Worm (Caenorhabditis elegans) whole organism, L4 larva: Measurements from ENCODE around the gene epi-1.
"Not testable (repeated sequence)": the region's sequence is repeated elsewhere in the genome, so short reads cannot be mapped to it uniquely, and the experiment has no call there.

Source experiments
- aly-2 ChIP-seq: sonication (generic microtip); optimal IDR thresholded peaks from 2 replicates; lab custom pipeline; 2018; ENCODE audit warnings: missing biosample characterization, missing genetic modification characterization
- egl-27 ChIP-seq: sonication (generic microtip); optimal IDR thresholded peaks from 3 replicates; lab custom pipeline; 2017; ENCODE audit warnings: missing biosample characterization, missing genetic modification reagents, missing genetic modification characterization
- egl-43 ChIP-seq: fragments of 200-800 bp; sonication (Bioruptor generic); IDR thresholded peaks from 2 replicates; pipeline ENCODE4 v1.3.6; 2022; ENCODE audit warnings: missing genetic modification reagents, missing genetic modification characterization, missing compliant biosample characterization
- hlh-30 ChIP-seq: sonication (generic microtip); optimal IDR thresholded peaks from 2 replicates; lab custom pipeline; 2017; ENCODE audit warnings: antibody characterized with exemption, mild to moderate bottlenecking, missing genetic modification characterization, missing compliant biosample characterization; ENCODE audit not compliant: insufficient read depth
- sdz-12 ChIP-seq: fragments of 200-800 bp; sonication (Bioruptor generic); optimal IDR thresholded peaks from 2 replicates; lab custom pipeline; 2018; ENCODE audit warnings: mild to moderate bottlenecking, missing genetic modification characterization, missing compliant biosample characterization

DNA sequence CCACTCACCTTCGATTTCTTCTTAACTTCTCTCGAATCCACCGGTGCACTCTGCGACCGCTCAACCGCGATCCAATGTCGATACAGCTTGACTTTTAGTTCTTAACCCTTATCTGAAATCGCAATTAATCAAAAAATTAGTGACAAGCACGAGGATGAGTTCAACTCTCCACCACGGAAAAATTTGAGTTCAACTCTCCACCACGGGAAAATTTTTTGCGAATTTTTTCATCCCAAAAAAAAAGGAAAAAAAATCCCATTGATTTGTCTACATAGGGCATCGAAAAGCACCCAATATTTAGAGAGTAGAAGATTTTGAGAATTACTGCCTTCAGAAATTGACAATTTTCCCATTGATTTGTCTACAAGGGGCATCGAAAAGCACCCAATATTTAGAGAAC is 12.6 kb upstream of the epi-1 start, which contains the start of gene glb-19:
- TF ChIP-seq sdz-12 (GFP tag; lab: Kevin White, UChicago); egl-43 (GFP tag; lab: Robert Waterston, UW); aly-2 (tag; lab: Kevin White, UChicago); egl-27; hlh-30 (tag; lab: Kevin White, UChicago): not testable (repeated sequence)
